Worm (Caenorhabditis elegans) whole organism, young adult: ENCODE results near the gene C27A7.3.

ENCODE experiments used
- B0336.3 ChIP-seq: fragments of 200-800 bp; sonication (Bioruptor generic); IDR thresholded peaks from 2 replicates; pipeline ENCODE4 v1.3.6; 2022; ENCODE audit warnings: missing genetic modification characterization, missing compliant biosample characterization
- F49E8.2 ChIP-seq: sonication (generic microtip); optimal IDR thresholded peaks from 3 replicates; lab custom pipeline; 2017; ENCODE audit warnings: missing genetic modification characterization, mild to moderate bottlenecking, missing compliant biosample characterization, antibody characterized with exemption, moderate library complexity; ENCODE audit not compliant: insufficient read depth
- F57C9.4 ChIP-seq: sonication (generic microtip); optimal IDR thresholded peaks from 2 replicates; lab custom pipeline; 2017; ENCODE audit warnings: mild to moderate bottlenecking, missing genetic modification characterization, missing compliant biosample characterization
- T26A5.8 ChIP-seq: sonication (generic microtip); optimal IDR thresholded peaks from 2 replicates; lab custom pipeline; 2016; ENCODE audit warnings: missing genetic modification characterization, missing compliant biosample characterization
- ama-1 ChIP-seq, 3 experiments: fragments of 150-350 bp in 1 of 3; sonication (generic microtip) in 2 of 3; optimal IDR thresholded peaks; 2 replicates each; lab custom pipeline; 2014 to 2018; ENCODE audit warnings: missing biosample characterization in 2 of 3, missing genetic modification characterization in 2 of 3, missing genetic modification reagents in 2 of 3
- lin-26 ChIP-seq: fragments of 200-800 bp; sonication (Bioruptor generic); IDR thresholded peaks from 2 replicates; pipeline ENCODE4 v1.3.6; 2022; ENCODE audit warnings: missing genetic modification reagents, missing genetic modification characterization, missing compliant biosample characterization
- madf-6 ChIP-seq: fragments of 200-800 bp; sonication (Bioruptor generic); IDR thresholded peaks from 2 replicates; pipeline ENCODE4 v1.3.6; 2022; ENCODE audit warnings: missing genetic modification reagents, missing genetic modification characterization, missing compliant biosample characterization
- sea-2 ChIP-seq: fragments of 200-800 bp; sonication (Bioruptor generic); IDR thresholded peaks from 2 replicates; pipeline ENCODE4 v1.3.6; 2022; ENCODE audit warnings: missing genetic modification characterization, missing compliant biosample characterization
- snpc-4 ChIP-seq, 5 experiments: fragments of 150-350 bp in 1 of 5; sonication (generic microtip) in 4 of 5; optimal IDR thresholded peaks; 2 replicates each; lab custom pipeline; 2014 to 2018; ENCODE audit warnings: missing genetic modification characterization in 5 of 5, missing biosample characterization in 3 of 5, antibody characterized with exemption in 2 of 5, mild to moderate bottlenecking in 2 of 5, missing compliant biosample characterization in 2 of 5, missing genotype in 2 of 5, moderate library complexity in 2 of 5, missing genetic modification reagents in 1 of 5
- unc-130 ChIP-seq: sonication (generic microtip); optimal IDR thresholded peaks from 2 replicates; lab custom pipeline; 2016; ENCODE audit warnings: missing genetic modification reagents, missing genetic modification characterization, missing compliant biosample characterization
- unc-62 ChIP-seq: fragments of 150-350 bp; optimal IDR thresholded peaks from 2 replicates; lab custom pipeline; 2014; ENCODE audit warnings: missing biosample characterization, missing genetic modification reagents, missing genetic modification characterization
- ztf-26 ChIP-seq: sonication (generic microtip); optimal IDR thresholded peaks from 2 replicates; lab custom pipeline; 2017; ENCODE audit warnings: missing genetic modification characterization, missing compliant biosample characterization
- ztf-3 ChIP-seq: fragments of 200-800 bp; sonication (Bioruptor generic); optimal IDR thresholded peaks from 2 replicates; lab custom pipeline; 2018; ENCODE audit warnings: mild to moderate bottlenecking, missing genetic modification characterization, missing compliant biosample characterization

- TF ChIP-seq ztf-26 (tag; lab: Kevin White, UChicago) = no peak
- TF ChIP-seq snpc-4 (GFP tag; optimal IDR thresholded peaks at IDR 0.05; lab: Kevin White, UChicago) = no peak
- TF ChIP-seq snpc-4 (tag; optimal IDR thresholded peaks at IDR 0.05; lab: Kevin White, UChicago) = no peak
- no peak for TF ChIP-seq sea-2 (GFP tag; lab: Robert Waterston, UW)
- TF ChIP-seq ztf-3 (GFP tag; lab: Kevin White, UChicago) = no peak
- no peak for TF ChIP-seq ama-1 (optimal IDR thresholded peaks at IDR 0.05; lab: Kevin White, UChicago)
- no peak for TF ChIP-seq ama-1 (GFP tag; optimal IDR thresholded peaks at IDR 0.05; lab: Kevin White, UChicago)
- TF ChIP-seq unc-62 = no peak
- TF ChIP-seq F57C9.4 = no peak
- no peak for TF ChIP-seq lin-26 (GFP tag; lab: Robert Waterston, UW)
- no peak for TF ChIP-seq unc-130 (GFP tag; lab: Kevin White, UChicago)
- TF ChIP-seq T26A5.8 (tag; lab: Kevin White, UChicago) = no peak
- no peak for TF ChIP-seq F49E8.2 (tag; lab: Kevin White, UChicago)
- no peak for TF ChIP-seq B0336.3 (GFP tag; lab: Robert Waterston, UW)
- TF ChIP-seq madf-6 = no peak
These were observed 29.3 kb upstream of the C27A7.3 start, which contains the start of gene lhpp-1 for ce11 chrV:12111452-12111851.
